Worm (Caenorhabditis elegans) whole organism, late embryonic: ENCODE data around the gene Y22D7AL.7.

Experiments used
- elt-2 ChIP-seq: sonication (generic microtip); optimal IDR thresholded peaks from 2 replicates; lab custom pipeline; 2016; ENCODE audit warnings: missing genetic modification reagents, missing genetic modification characterization, missing compliant biosample characterization
- fkh-10 ChIP-seq: fragments of 150-350 bp; optimal IDR thresholded peaks from 2 replicates; lab custom pipeline; 2014; ENCODE audit warnings: missing biosample characterization, missing genetic modification reagents, missing genetic modification characterization
- hlh-13 ChIP-seq: fragments of 200-800 bp; sonication (Bioruptor generic); optimal IDR thresholded peaks from 2 replicates; lab custom pipeline; 2018; ENCODE audit warnings: mild to moderate bottlenecking, missing genetic modification characterization, missing compliant biosample characterization
- lim-6 ChIP-seq: sonication (generic microtip); optimal IDR thresholded peaks from 2 replicates; lab custom pipeline; 2016; ENCODE audit warnings: missing genetic modification characterization, missing compliant biosample characterization
- nfya-1 ChIP-seq: sonication (generic microtip); optimal IDR thresholded peaks from 2 replicates; lab custom pipeline; 2017; ENCODE audit warnings: missing genetic modification characterization, mild to moderate bottlenecking, missing compliant biosample characterization, antibody characterized with exemption, moderate library complexity
- syd-9 ChIP-seq: sonication (generic microtip); optimal IDR thresholded peaks from 2 replicates; lab custom pipeline; 2016; ENCODE audit warnings: mild to moderate bottlenecking, missing genetic modification characterization, moderate library complexity, missing compliant biosample characterization

- TF ChIP-seq lim-6 (no peak), elt-2 (tag; lab: Kevin White, UChicago) (no peak), nfya-1 (tag; lab: Kevin White, UChicago) (no peak), syd-9 (tag; lab: Kevin White, UChicago) (no peak), hlh-13 (GFP tag; lab: Kevin White, UChicago) (no peak), fkh-10 (no peak)
Observed at ce11 chrIII:1598927-1599326, 22.4 kb downstream of the Y22D7AL.7 start.
